Worm (Caenorhabditis elegans): Measurements from ENCODE around the gene trap-3.

Gene trap-3

ce11 chrIV:2348862-2349321 lies 40.4 kb upstream of the trap-3 start, which contains the start of the genes ppgn-1 and tftc-1:
TSS of gene ppgn-1 (minus strand) at chrIV:2348912.
TSS of gene tftc-1 (plus strand) at chrIV:2349271.
- no peak for TF ChIP-seq nhr-12 (tag; optimal IDR thresholded peaks at IDR 0.05)
- TF ChIP-seq nhr-237 (tag; optimal IDR thresholded peaks at IDR 0.05), result no peak
- no peak for TF ChIP-seq mab-5 (tag; optimal IDR thresholded peaks at IDR 0.05)
- TF ChIP-seq ztf-11 (tag; optimal IDR thresholded peaks at IDR 0.05), result no peak
- TF ChIP-seq lin-39 (tag; optimal IDR thresholded peaks at IDR 0.05), result no peak
- TF ChIP-seq skn-1 (tag; optimal IDR thresholded peaks at IDR 0.05), result no peak
- peak; percentile 29 for TF ChIP-seq snpc-4 (tag; optimal IDR thresholded peaks at IDR 0.05)
- peak; percentile 72 for TF ChIP-seq gmeb-1 (tag; optimal IDR thresholded peaks at IDR 0.05)
- TF ChIP-seq lin-13 (GFP tag; optimal IDR thresholded peaks at IDR 0.05), result peak; percentile 55
- TF ChIP-seq nhr-25 (tag; optimal IDR thresholded peaks at IDR 0.05), result peak; percentile 31
- TF ChIP-seq aly-2 (tag; optimal IDR thresholded peaks at IDR 0.05), result no peak
- no peak for TF ChIP-seq nhr-11 (tag; optimal IDR thresholded peaks at IDR 0.05)
- peak; percentile 61 for TF ChIP-seq unc-55 (GFP tag; optimal IDR thresholded peaks at IDR 0.05)
- TF ChIP-seq crh-2 (tag; optimal IDR thresholded peaks at IDR 0.05), result peak; percentile 35
- no peak for TF ChIP-seq nhr-77 (tag; optimal IDR thresholded peaks at IDR 0.05)
- peak; percentile 72 to 84 for TF ChIP-seq lsy-2 (tag; optimal IDR thresholded peaks at IDR 0.05)
- no peak for TF ChIP-seq elt-1 (tag; optimal IDR thresholded peaks at IDR 0.05)
- peak; percentile 49 for TF ChIP-seq C34F6.9 (tag; optimal IDR thresholded peaks at IDR 0.05)
- peak; percentile 38 for TF ChIP-seq F13H6.1 (tag; optimal IDR thresholded peaks at IDR 0.05)
- TF ChIP-seq blmp-1 (tag; optimal IDR thresholded peaks at IDR 0.05; ENCODE audit: insufficient read depth), result no peak
- TF ChIP-seq fos-1 (tag; optimal IDR thresholded peaks at IDR 0.05), result no peak
- peak; percentile 8 for TF ChIP-seq dmd-4 (tag; optimal IDR thresholded peaks at IDR 0.05)
- no peak for TF ChIP-seq Y55F3AM.14 (GFP tag; optimal IDR thresholded peaks at IDR 0.05)
- TF ChIP-seq nhr-23 (tag; optimal IDR thresholded peaks at IDR 0.05), result no peak
- TF ChIP-seq sma-3 (GFP tag; optimal IDR thresholded peaks at IDR 0.05), result peak; percentile 47
- no peak for TF ChIP-seq nhr-6 (tag; optimal IDR thresholded peaks at IDR 0.05)

DNA sequence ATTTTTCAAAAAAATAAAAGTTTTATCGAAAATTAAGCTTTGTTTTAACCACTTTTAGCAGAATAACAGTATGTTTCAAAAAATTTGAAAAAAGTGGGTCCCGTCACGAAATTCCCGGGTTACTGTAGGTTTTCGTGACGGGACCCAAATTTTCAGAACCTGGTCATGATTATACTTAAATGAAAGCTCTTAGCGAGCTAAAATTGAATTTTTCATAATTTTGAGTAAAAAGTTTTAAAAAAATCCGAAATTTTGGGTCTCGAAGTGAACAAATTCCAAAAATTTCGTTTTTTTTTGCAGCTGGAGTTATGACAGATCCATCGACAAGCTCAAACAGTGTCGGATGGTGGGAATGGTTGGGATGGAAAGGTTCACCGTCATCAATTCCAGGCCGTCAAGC lies 5.5 kb upstream of the trap-3 start, which contains the start of gene Y38F2AR.3:
Gene Y38F2AR.3, plus strand, starts transcription at position 301 of the 400 bp plus-strand sequence.
- TF ChIP-seq crh-2 (tag; optimal IDR thresholded peaks at IDR 0.05), result no peak
- TF ChIP-seq nhr-23 (tag; optimal IDR thresholded peaks at IDR 0.05), result no peak

DNA sequence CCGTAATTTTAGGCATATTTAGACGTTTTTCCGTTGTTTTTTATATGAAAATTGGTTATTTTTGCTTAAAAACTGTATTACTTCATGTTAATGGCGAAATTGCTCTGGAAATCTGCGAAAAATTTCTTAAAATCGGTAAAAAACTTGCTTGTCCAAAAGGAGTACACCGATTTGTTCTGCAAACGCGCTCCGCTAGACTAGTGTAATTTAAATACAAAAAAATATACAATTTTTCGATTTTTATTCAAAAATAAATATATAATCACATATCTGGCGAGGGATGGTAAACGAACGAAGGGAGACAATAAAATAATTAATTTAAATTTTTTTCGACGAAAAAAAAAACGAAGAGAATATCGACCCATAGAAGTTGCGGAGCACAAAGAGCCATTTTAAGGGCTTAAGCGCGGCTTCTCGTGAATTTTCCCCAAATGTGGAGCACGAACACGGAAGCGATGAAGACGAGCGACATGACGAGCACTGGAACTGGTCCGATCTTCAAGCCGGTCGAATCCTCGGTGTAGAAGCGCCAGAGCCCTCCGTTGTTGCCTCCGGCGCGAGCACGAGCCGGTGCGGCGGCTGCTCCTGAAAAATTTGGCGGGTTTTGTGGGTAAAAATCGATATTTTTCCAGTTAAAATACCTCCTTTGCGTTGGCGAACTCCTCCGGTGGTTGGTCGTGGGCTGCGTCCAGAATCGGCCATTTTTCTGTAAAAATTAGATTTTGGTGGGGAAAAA lies 1.1 kb upstream of the trap-3 start, which contains the start of gene sec-61.B:
Gene sec-61.B, minus strand, starts transcription at position 706 of the 736 bp plus-strand sequence.
- peak; percentile 25 for TF ChIP-seq fos-1 (tag; optimal IDR thresholded peaks at IDR 0.05)
- TF ChIP-seq lin-11 (tag; optimal IDR thresholded peaks at IDR 0.05), result no peak
- TF ChIP-seq mbf-1 (tag; optimal IDR thresholded peaks at IDR 0.05), result no peak
- TF ChIP-seq lin-13 (GFP tag; optimal IDR thresholded peaks at IDR 0.05), result peak; percentile 26
- TF ChIP-seq ama-1 (optimal IDR thresholded peaks at IDR 0.05), result no peak
- no peak for TF ChIP-seq mab-5 (tag; optimal IDR thresholded peaks at IDR 0.05)
- no peak for TF ChIP-seq nhr-12 (tag; optimal IDR thresholded peaks at IDR 0.05)
- no peak for TF ChIP-seq R02D3.7 (tag; optimal IDR thresholded peaks at IDR 0.05)
- TF ChIP-seq egl-27 (tag; optimal IDR thresholded peaks at IDR 0.05), result no peak
- no peak for TF ChIP-seq nhr-77 (tag; optimal IDR thresholded peaks at IDR 0.05)
- no peak for TF ChIP-seq dmd-4 (tag; optimal IDR thresholded peaks at IDR 0.05)
- peak; percentile 16 for TF ChIP-seq Y55F3AM.14 (GFP tag; optimal IDR thresholded peaks at IDR 0.05)
- TF ChIP-seq nhr-10 (tag; optimal IDR thresholded peaks at IDR 0.05), result no peak
- TF ChIP-seq sma-9 (GFP tag; optimal IDR thresholded peaks at IDR 0.05), result no peak
- TF ChIP-seq sma-9 (tag; optimal IDR thresholded peaks at IDR 0.05), result no peak
- no peak for TF ChIP-seq zag-1 (tag; optimal IDR thresholded peaks at IDR 0.05)
- TF ChIP-seq nhr-21 (tag; optimal IDR thresholded peaks at IDR 0.05), result peak; percentile 36
- no peak for TF ChIP-seq elt-1 (tag; optimal IDR thresholded peaks at IDR 0.05)
- TF ChIP-seq ztf-4 (tag; optimal IDR thresholded peaks at IDR 0.05), result no peak
- TF ChIP-seq F13H6.1 (tag; optimal IDR thresholded peaks at IDR 0.05), result no peak
- no peak for TF ChIP-seq ZK546.5 (tag; optimal IDR thresholded peaks at IDR 0.05)
- no peak for TF ChIP-seq nhr-6 (tag; optimal IDR thresholded peaks at IDR 0.05)
- no peak for TF ChIP-seq peb-1 (tag; optimal IDR thresholded peaks at IDR 0.05)
- no peak for TF ChIP-seq nhr-25 (tag; optimal IDR thresholded peaks at IDR 0.05)
- TF ChIP-seq ztf-11 (tag; optimal IDR thresholded peaks at IDR 0.05), result no peak
- TF ChIP-seq nhr-23 (tag; optimal IDR thresholded peaks at IDR 0.05), result no peak
- TF ChIP-seq snpc-4 (tag; optimal IDR thresholded peaks at IDR 0.05), result no peak
- TF ChIP-seq unc-39 (tag; optimal IDR thresholded peaks at IDR 0.05), result no peak
- TF ChIP-seq ceh-82 (tag; optimal IDR thresholded peaks at IDR 0.05), result no peak
- TF ChIP-seq lin-39 (tag; optimal IDR thresholded peaks at IDR 0.05), result no peak
- peak; percentile 10 for TF ChIP-seq sma-3 (GFP tag; optimal IDR thresholded peaks at IDR 0.05)
- no peak for TF ChIP-seq aly-2 (tag; optimal IDR thresholded peaks at IDR 0.05)
- TF ChIP-seq alr-1 (tag; optimal IDR thresholded peaks at IDR 0.05), result no peak
- no peak for TF ChIP-seq ztf-1 (GFP tag; conservative IDR thresholded peaks at IDR 0.05)
- TF ChIP-seq unc-62 (GFP tag; optimal IDR thresholded peaks at IDR 0.05), result no peak
- no peak for TF ChIP-seq gmeb-1 (tag; optimal IDR thresholded peaks at IDR 0.05)
- no peak for TF ChIP-seq nhr-237 (tag; optimal IDR thresholded peaks at IDR 0.05)
- TF ChIP-seq C34F6.9 (tag; optimal IDR thresholded peaks at IDR 0.05), result no peak
- TF ChIP-seq sem-4 (tag; optimal IDR thresholded peaks at IDR 0.05), result no peak
- no peak for TF ChIP-seq mdl-1 (tag; optimal IDR thresholded peaks at IDR 0.05)
- TF ChIP-seq crh-2 (tag; optimal IDR thresholded peaks at IDR 0.05), result no peak
- no peak for TF ChIP-seq blmp-1 (tag; optimal IDR thresholded peaks at IDR 0.05; ENCODE audit: insufficient read depth)

All from whole organism, L2 larva.